Fruit fly (Drosophila melanogaster): Measurements from ENCODE around the gene CG1824.

Gene CG1824

DNA sequence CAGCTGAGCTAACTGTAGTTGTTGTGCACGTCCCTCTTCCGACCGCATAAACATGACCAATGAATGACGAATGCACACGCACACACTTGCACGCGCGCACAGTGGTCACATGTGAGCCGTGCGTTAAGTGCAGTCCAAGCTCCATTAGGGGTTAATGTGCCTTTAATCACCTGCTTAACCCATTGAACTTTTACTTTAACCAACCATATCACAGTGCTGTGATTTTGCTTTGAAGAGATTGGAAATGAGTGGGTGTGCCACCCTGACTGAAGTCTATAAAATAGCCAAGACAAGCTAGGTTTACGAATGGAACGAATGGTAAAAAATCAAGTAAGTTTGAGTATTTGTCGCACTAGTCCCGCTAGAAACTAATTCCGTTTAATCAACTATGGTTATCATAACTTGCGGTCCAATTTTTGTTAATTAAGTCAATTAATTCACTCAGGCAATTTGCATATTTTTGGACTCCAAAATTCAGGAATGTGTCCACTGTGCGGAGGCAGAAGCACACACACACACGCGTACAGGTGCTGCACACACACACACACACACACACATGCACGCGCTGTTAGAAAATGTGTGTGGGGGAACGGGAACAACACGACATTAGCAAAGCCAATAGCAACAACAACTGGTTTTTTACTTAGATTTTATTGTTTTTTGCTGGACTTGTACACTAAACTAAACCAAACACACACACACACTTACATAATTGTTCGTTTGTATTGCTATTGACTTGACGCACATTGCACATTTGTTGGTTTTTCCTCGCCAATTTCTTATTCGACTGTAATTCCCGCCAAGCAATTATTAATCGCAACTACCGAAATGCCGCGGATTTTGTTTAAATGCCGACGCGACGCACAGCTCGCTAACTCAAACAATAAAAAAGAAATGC is 4.0 kb downstream of the CG1824 start:
- TF ChIP-seq D1 (tag; optimal IDR thresholded peaks at IDR 0.05), result peak; percentile 20
- TF ChIP-seq CG9948 (tag; optimal IDR thresholded peaks at IDR 0.05), result peak; percentile 68
- peak; percentile 12 for TF ChIP-seq Pif1B (GFP tag; optimal IDR thresholded peaks at IDR 0.05)
- peak; percentile 16; the same call in 2 of the 3 replicates for TF ChIP-seq CG4496 (GFP tag; IDR thresholded peaks at IDR 0.05)
- TF ChIP-seq CG17806 (tag; optimal IDR thresholded peaks at IDR 0.05), result peak; percentile 39
- peak; percentile 66 for TF ChIP-seq CG15710 (tag; optimal IDR thresholded peaks at IDR 0.05)
- peak; percentile 42 for TF ChIP-seq CG34367 (tag; optimal IDR thresholded peaks at IDR 0.05)
- peak; percentile 56 for TF ChIP-seq CG32121 (GFP tag; IDR thresholded peaks at IDR 0.05)
- peak; percentile 61; the same call in 2 of the 3 replicates for TF ChIP-seq fd96Ca (GFP tag; IDR thresholded peaks at IDR 0.05)
- no peak for TF ChIP-seq gl (tag; optimal IDR thresholded peaks at IDR 0.05)
- TF ChIP-seq CG13204 (GFP tag; optimal IDR thresholded peaks at IDR 0.05), result peak; percentile 45
- peak; percentile 73 for TF ChIP-seq CG8301 (tag; optimal IDR thresholded peaks at IDR 0.05)
- TF ChIP-seq CG14655 (GFP tag; optimal IDR thresholded peaks at IDR 0.05), result peak; percentile 80
- no peak for TF ChIP-seq CG10348 (GFP tag; IDR thresholded peaks at IDR 0.05)
- peak; percentile 73 for TF ChIP-seq Pif1A (GFP tag; optimal IDR thresholded peaks at IDR 0.05)
- TF ChIP-seq rn (GFP tag; IDR thresholded peaks at IDR 0.05), result no peak
- peak; percentile 72 for TF ChIP-seq CG8159 (tag; optimal IDR thresholded peaks at IDR 0.05)
- no peak for TF ChIP-seq CG12605 (GFP tag; IDR thresholded peaks at IDR 0.05)
- TF ChIP-seq EcR (GFP tag; optimal IDR thresholded peaks at IDR 0.05), result peak; percentile 77
- TF ChIP-seq Ets98B (GFP tag; IDR thresholded peaks at IDR 0.05), result no peak; the same call in 1 of the 2 replicates
- peak; percentile 66 for TF ChIP-seq Snoo (tag; optimal IDR thresholded peaks at IDR 0.05)

DNA sequence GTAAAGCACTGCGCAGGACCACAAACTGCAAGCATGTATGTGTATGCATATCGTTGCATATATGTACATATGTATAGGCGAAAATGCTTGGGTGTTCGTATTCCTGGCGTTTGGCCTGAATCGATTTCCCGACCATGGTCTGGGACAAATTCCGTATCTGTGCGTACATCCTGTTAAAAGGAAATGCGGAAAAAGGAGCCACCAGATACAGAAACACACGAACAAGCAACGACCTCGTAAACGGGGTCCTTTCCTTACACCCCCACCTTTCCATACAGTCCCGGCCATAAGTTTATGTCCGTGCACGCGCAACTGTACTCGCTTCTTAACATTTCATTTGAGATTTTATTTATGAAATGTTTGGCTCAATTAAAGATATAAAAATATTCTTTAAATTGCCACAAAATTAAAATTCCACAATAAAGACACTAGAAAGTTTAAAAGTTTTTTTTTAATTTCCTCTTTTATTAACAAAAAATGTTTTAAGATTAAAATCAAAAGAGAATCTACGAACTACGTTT is 11.5 kb downstream of the CG1824 start:
- no peak for TF ChIP-seq CG8301 (tag; optimal IDR thresholded peaks at IDR 0.05)
- no peak for TF ChIP-seq gl (tag; optimal IDR thresholded peaks at IDR 0.05)
- no peak for TF ChIP-seq Pif1B (GFP tag; optimal IDR thresholded peaks at IDR 0.05)
- TF ChIP-seq CG8159 (tag; optimal IDR thresholded peaks at IDR 0.05), result no peak
- TF ChIP-seq CG4496 (GFP tag; IDR thresholded peaks at IDR 0.05), result no peak
- TF ChIP-seq Snoo (tag; optimal IDR thresholded peaks at IDR 0.05), result no peak
- TF ChIP-seq CG9948 (tag; optimal IDR thresholded peaks at IDR 0.05), result no peak
- no peak for TF ChIP-seq Ets98B (GFP tag; IDR thresholded peaks at IDR 0.05)
- no peak for TF ChIP-seq CG17806 (tag; optimal IDR thresholded peaks at IDR 0.05)
- no peak for TF ChIP-seq rn (GFP tag; IDR thresholded peaks at IDR 0.05)
- TF ChIP-seq fd96Ca (GFP tag; IDR thresholded peaks at IDR 0.05), result no peak
- TF ChIP-seq CG14655 (GFP tag; optimal IDR thresholded peaks at IDR 0.05), result no peak
- no peak for TF ChIP-seq Pif1A (GFP tag; optimal IDR thresholded peaks at IDR 0.05)
- no peak for TF ChIP-seq CG12605 (GFP tag; IDR thresholded peaks at IDR 0.05)

DNA sequence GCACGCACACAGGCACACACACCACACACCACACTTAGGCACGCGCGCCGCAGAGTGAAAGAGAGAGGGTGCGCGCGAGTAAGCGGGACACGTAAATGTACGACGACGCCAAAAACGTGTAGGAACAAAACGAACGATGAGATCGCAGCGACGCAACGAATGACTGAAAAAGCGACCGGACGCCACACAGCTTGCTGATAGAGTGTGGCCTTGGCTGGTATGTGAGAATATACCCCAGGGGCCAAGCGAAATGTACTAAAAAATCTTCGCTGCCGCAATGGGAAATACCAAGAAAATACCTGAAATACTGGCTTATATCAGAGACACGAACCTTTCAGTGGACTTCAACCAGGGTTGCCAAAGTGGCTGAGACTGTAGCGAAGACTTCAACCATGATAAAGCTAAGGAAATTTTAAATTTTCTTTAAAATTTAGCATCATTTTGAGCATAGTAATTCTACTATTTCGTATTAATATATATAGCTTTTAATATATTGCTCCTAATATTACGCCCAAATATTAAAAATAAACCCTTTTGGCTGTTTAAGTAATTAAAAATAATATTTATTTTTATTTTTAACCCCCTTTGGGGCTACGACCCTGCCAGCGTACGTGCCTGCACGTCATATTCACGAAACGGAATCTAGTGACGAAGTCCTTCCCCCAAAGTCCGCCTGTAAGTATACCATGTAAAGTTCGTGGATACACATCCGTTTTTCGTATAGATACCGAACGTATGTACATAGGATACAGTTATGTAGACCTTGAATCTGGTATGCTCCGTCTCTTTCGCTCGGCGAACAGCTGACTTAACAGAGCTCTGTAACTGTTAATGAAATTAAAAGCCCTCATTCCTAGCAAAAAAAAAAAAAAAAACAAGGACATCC is 12.2 kb downstream of the CG1824 start, which contains the start of gene Pits:
TSS of gene Pits (minus strand) at position 210 of the 886 bp plus-strand sequence.
- TF ChIP-seq CG14655 (GFP tag; optimal IDR thresholded peaks at IDR 0.05), result peak; percentile 16
- peak; percentile 89 for TF ChIP-seq CG13204 (GFP tag; optimal IDR thresholded peaks at IDR 0.05)
- peak; percentile 68 for TF ChIP-seq CG12605 (GFP tag; IDR thresholded peaks at IDR 0.05)
- no peak for TF ChIP-seq gl (tag; optimal IDR thresholded peaks at IDR 0.05)
- TF ChIP-seq CG4496 (GFP tag; IDR thresholded peaks at IDR 0.05), result peak; percentile 64
- no peak for TF ChIP-seq CG17806 (tag; optimal IDR thresholded peaks at IDR 0.05)
- no peak for TF ChIP-seq D1 (tag; optimal IDR thresholded peaks at IDR 0.05)
- TF ChIP-seq Pif1B (GFP tag; optimal IDR thresholded peaks at IDR 0.05), result no peak
- TF ChIP-seq CG34367 (tag; optimal IDR thresholded peaks at IDR 0.05), result no peak
- TF ChIP-seq EcR (GFP tag; optimal IDR thresholded peaks at IDR 0.05), result peak; percentile 50
- peak; percentile 55; the same call in 1 of the 2 replicates for TF ChIP-seq Ets98B (GFP tag; IDR thresholded peaks at IDR 0.05)
- peak; percentile 6 for TF ChIP-seq CG15710 (tag; optimal IDR thresholded peaks at IDR 0.05)
- TF ChIP-seq CG10348 (GFP tag; IDR thresholded peaks at IDR 0.05), result no peak
- peak; percentile 39 for TF ChIP-seq CG8159 (tag; optimal IDR thresholded peaks at IDR 0.05)
- no peak for TF ChIP-seq Snoo (tag; optimal IDR thresholded peaks at IDR 0.05)
- peak; percentile 76 for TF ChIP-seq fd96Ca (GFP tag; IDR thresholded peaks at IDR 0.05)
- TF ChIP-seq Pif1A (GFP tag; optimal IDR thresholded peaks at IDR 0.05), result no peak
- peak; percentile 55 for TF ChIP-seq CG32121 (GFP tag; IDR thresholded peaks at IDR 0.05)
- TF ChIP-seq CG9948 (tag; optimal IDR thresholded peaks at IDR 0.05), result no peak
- TF ChIP-seq CG8301 (tag; optimal IDR thresholded peaks at IDR 0.05), result no peak
- no peak for TF ChIP-seq rn (GFP tag; IDR thresholded peaks at IDR 0.05)

DNA sequence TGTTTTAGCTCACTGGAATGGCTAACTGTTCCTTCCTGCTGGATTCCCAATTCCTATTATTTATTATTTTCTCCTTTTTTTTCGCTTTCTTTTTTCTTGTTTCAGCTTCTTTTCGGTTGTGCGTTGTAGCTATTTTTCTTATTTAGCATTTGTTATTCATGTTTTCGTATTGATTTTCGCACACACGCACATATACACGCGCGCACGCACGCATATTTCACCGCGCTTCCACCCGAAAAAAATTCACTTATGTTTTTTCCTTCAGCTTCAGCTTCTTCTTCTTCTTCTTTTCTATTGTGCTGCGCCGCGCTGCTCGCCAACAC is 12.8 kb downstream of the CG1824 start:
- TF ChIP-seq fd96Ca (GFP tag; IDR thresholded peaks at IDR 0.05), result no peak
- no peak for TF ChIP-seq CG15710 (tag; optimal IDR thresholded peaks at IDR 0.05)

DNA sequence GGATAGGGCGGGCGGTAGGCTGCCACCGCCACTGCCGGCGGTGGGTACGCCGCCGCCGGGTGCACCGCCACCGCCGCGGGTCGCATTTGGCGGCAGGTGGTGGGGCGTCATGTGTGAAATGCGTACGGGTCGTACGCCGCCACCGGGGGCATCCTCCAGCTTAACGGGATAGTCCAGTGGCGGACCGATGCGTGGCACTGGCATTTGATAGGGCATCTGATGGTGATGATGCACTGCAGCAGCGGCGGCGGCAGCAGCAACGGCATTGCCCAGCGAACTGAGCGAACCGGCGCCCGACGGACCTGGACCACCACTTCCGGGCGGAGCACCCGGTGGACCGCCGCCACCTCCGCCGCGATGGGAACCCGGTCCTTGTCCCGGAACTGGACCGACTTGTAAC is 13.5 kb downstream of the CG1824 start:
- TF ChIP-seq Ets98B (GFP tag; IDR thresholded peaks at IDR 0.05) (no peak), gl (tag; optimal IDR thresholded peaks at IDR 0.05) (no peak), CG4496 (GFP tag; IDR thresholded peaks at IDR 0.05) (no peak), CG8301 (tag; optimal IDR thresholded peaks at IDR 0.05) (no peak), Snoo (tag; optimal IDR thresholded peaks at IDR 0.05) (no peak), fd96Ca (GFP tag; IDR thresholded peaks at IDR 0.05) (no peak), Pif1B (GFP tag; optimal IDR thresholded peaks at IDR 0.05) (no peak), CG8159 (tag; optimal IDR thresholded peaks at IDR 0.05) (no peak), CG13204 (GFP tag; optimal IDR thresholded peaks at IDR 0.05) (no peak), CG34367 (tag; optimal IDR thresholded peaks at IDR 0.05) (no peak), CG9948 (tag; optimal IDR thresholded peaks at IDR 0.05) (no peak), Pif1A (GFP tag; optimal IDR thresholded peaks at IDR 0.05) (no peak), CG14655 (GFP tag; optimal IDR thresholded peaks at IDR 0.05) (no peak), CG12605 (GFP tag; IDR thresholded peaks at IDR 0.05) (no peak), CG32121 (GFP tag; IDR thresholded peaks at IDR 0.05) (no peak), EcR (GFP tag; optimal IDR thresholded peaks at IDR 0.05) (no peak), D1 (tag; optimal IDR thresholded peaks at IDR 0.05) (no peak), CG17806 (tag; optimal IDR thresholded peaks at IDR 0.05) (no peak), rn (GFP tag; IDR thresholded peaks at IDR 0.05) (no peak), CG15710 (tag; optimal IDR thresholded peaks at IDR 0.05) (no peak)
